Worm (Caenorhabditis elegans) whole organism, L4/young adult: ENCODE results near the gene E04F6.8.

ENCODE experiments used
- dao-5 ChIP-seq: sonication (generic microtip); optimal IDR thresholded peaks from 2 replicates; lab custom pipeline; 2016; ENCODE audit warnings: missing genotype, missing genetic modification characterization, moderate library complexity, missing compliant biosample characterization
- him-1 ChIP-seq: sonication (generic microtip); optimal IDR thresholded peaks from 2 replicates; lab custom pipeline; 2016; ENCODE audit warnings: missing genotype, missing genetic modification reagents, missing genetic modification characterization, missing compliant biosample characterization

ce11 chrII:7207649-7208048, 3.5 kb downstream of the E04F6.8 start:
- TF ChIP-seq dao-5 (tag; lab: Kevin White, UChicago) (no peak), him-1 (tag; lab: Kevin White, UChicago) (no peak)
